Worm (Caenorhabditis elegans): ENCODE data around the gene Y54G2A.76.
"Not testable (repeated sequence)": the region's sequence is repeated elsewhere in the genome, so short reads cannot be mapped to it uniquely, and the experiment has no call there.

DNA sequence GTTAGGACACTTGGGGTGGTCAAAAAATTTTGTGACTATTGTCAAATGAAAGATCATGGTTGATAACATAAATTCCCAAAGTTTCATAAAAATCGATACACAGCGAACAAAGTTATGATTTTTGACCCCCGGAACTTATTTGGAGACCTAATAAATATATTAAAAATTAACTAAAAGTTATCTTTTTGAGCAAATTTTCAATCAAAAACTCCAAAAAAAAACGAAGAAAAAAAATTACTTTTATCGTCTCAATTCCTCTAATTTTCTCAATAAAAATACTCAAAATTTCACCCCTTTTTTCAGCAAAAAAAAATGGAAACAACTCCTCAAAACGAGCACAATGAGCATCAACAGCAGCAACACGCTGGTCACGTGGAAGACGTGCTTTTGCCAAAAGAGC lies 20.8 kb upstream of the Y54G2A.76 start, which contains the start of gene atln-1:
- not testable (repeated sequence) for TF ChIP-seq elt-2 (tag; optimal IDR thresholded peaks at IDR 0.05); sptf-1 (tag; optimal IDR thresholded peaks at IDR 0.05); sup-37 (GFP tag; optimal IDR thresholded peaks at IDR 0.05)
